Worm (Caenorhabditis elegans) whole organism, L3 larva: ENCODE measurements around the gene rbf-1.

Source experiments
- egl-5 ChIP-seq: fragments of 150-350 bp; optimal IDR thresholded peaks from 2 replicates; lab custom pipeline; 2017; ENCODE audit warnings: missing biosample characterization, missing genetic modification reagents, missing genetic modification characterization, inconsistent platforms
- elt-2 ChIP-seq: sonication (generic microtip); optimal IDR thresholded peaks from 2 replicates; lab custom pipeline; 2016; ENCODE audit warnings: missing genetic modification reagents, mild to moderate bottlenecking, missing genetic modification characterization, missing compliant biosample characterization
- fos-1 ChIP-seq: fragments of 150-350 bp; optimal IDR thresholded peaks from 2 replicates; lab custom pipeline; 2014; ENCODE audit warnings: missing biosample characterization, missing genetic modification characterization
- mdl-1 ChIP-seq: fragments of 150-350 bp; optimal IDR thresholded peaks from 2 replicates; lab custom pipeline; 2014; ENCODE audit warnings: missing biosample characterization, missing genetic modification characterization
- nhr-11 ChIP-seq: fragments of 150-350 bp; optimal IDR thresholded peaks from 2 replicates; lab custom pipeline; 2014; ENCODE audit warnings: missing biosample characterization, missing genetic modification characterization
- nhr-23 ChIP-seq: fragments of 150-350 bp; optimal IDR thresholded peaks from 2 replicates; lab custom pipeline; 2014; ENCODE audit warnings: missing biosample characterization, missing genetic modification reagents, missing genetic modification characterization
- nhr-237 ChIP-seq: fragments of 150-350 bp; optimal IDR thresholded peaks from 2 replicates; lab custom pipeline; 2014; ENCODE audit warnings: missing biosample characterization, missing genetic modification characterization
- nhr-28 ChIP-seq: fragments of 150-350 bp; optimal IDR thresholded peaks from 2 replicates; lab custom pipeline; 2014; ENCODE audit warnings: missing biosample characterization, missing genetic modification characterization
- nhr-76 ChIP-seq: fragments of 150-350 bp; sonication (generic microtip); optimal IDR thresholded peaks from 5 replicates; lab custom pipeline; 2014; ENCODE audit warnings: missing biosample characterization, missing genetic modification characterization
- skn-1 ChIP-seq: fragments of 150-350 bp; optimal IDR thresholded peaks from 2 replicates; lab custom pipeline; 2014; ENCODE audit warnings: missing biosample characterization, missing genetic modification characterization
- snpc-4 ChIP-seq: fragments of 150-350 bp; optimal IDR thresholded peaks from 2 replicates; lab custom pipeline; 2014; ENCODE audit warnings: missing biosample characterization, missing genetic modification characterization
- zag-1 ChIP-seq: fragments of 150-350 bp; optimal IDR thresholded peaks from 2 replicates; lab custom pipeline; 2014; ENCODE audit warnings: missing biosample characterization, missing genetic modification characterization
- ztf-11 ChIP-seq: fragments of 150-350 bp; optimal IDR thresholded peaks from 2 replicates; lab custom pipeline; 2014; ENCODE audit warnings: missing biosample characterization, missing genetic modification characterization

DNA sequence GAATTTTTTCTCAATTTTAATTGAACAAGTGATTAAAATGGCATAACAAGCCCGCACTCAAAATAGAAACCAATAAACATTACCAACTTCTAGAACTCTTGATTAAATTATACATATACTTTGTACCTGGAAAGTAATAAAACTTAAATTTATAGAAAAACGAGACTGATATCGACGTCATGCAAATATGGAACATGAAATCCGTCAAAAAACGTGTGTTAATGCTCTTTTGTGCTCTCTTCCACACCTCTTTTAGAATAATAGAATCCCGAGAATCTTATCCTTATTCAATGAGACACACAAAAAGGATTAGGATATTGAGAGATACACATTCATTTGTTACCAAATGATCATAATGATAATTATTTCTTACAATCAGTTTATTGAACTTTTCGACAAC lies 21.6 kb upstream of the rbf-1 start:
- TF ChIP-seq zag-1 (tag; lab: Kevin White, UChicago) (no peak), nhr-28 (tag; lab: Kevin White, UChicago) (no peak), ztf-11 (tag; lab: Kevin White, UChicago) (no peak), fos-1 (tag; lab: Kevin White, UChicago) (no peak), snpc-4 (tag; lab: Kevin White, UChicago) (no peak), nhr-76 (tag; lab: Kevin White, UChicago) (no peak), nhr-23 (tag; lab: Kevin White, UChicago) (no peak), mdl-1 (tag; lab: Kevin White, UChicago) (no peak), nhr-237 (tag; lab: Kevin White, UChicago) (no peak), skn-1 (tag; lab: Kevin White, UChicago) (no peak), egl-5 (tag; lab: Kevin White, UChicago) (no peak), elt-2 (tag; lab: Kevin White, UChicago) (no peak), nhr-11 (tag; lab: Kevin White, UChicago) (no peak)
